Fruit fly (Drosophila melanogaster) whole organism, embryonic: ENCODE data around the gene CG5861.

ENCODE experiments used
- Ada2b ChIP-seq: fragments of 200-800 bp; sonication (Bioruptor generic); IDR thresholded peaks from 2 replicates; pipeline ENCODE4 v1.3.6; 2022; ENCODE audit warnings: missing biosample characterization, missing genetic modification characterization
- Atf6 ChIP-seq: fragments of 200-800 bp; sonication (Bioruptor generic); IDR thresholded peaks from 2 replicates; pipeline ENCODE4 v1.3.6; 2022; ENCODE audit warnings: missing biosample characterization, missing genetic modification characterization
- Awh ChIP-seq: fragments of 200-800 bp; sonication (Bioruptor generic); IDR thresholded peaks from 2 replicates; pipeline ENCODE4, ENCODE4 v1.3.6; 2022; ENCODE audit warnings: missing biosample characterization, missing genetic modification characterization
- CG12155 ChIP-seq: fragments of 200-800 bp; sonication (Bioruptor generic); optimal IDR thresholded peaks from 3 replicates; lab custom pipeline; 2016; ENCODE audit warnings: missing biosample characterization, missing genetic modification characterization
- CG1603 ChIP-seq: fragments of 200-800 bp; sonication (Bioruptor generic); optimal IDR thresholded peaks from 2 replicates; lab custom pipeline; 2019; ENCODE audit warnings: missing biosample characterization, mild to moderate bottlenecking, missing genetic modification characterization, moderate library complexity
- CG17328 ChIP-seq: fragments of 200-800 bp; sonication (Bioruptor generic); IDR thresholded peaks from 2 replicates; pipeline ENCODE4 v1.3.6; 2022; ENCODE audit warnings: missing biosample characterization, missing genetic modification characterization
- CG17359 ChIP-seq: fragments of 200-800 bp; sonication (Bioruptor generic); optimal IDR thresholded peaks from 3 replicates; lab custom pipeline; 2018; ENCODE audit warnings: missing biosample characterization, mild to moderate bottlenecking, missing genetic modification characterization, moderate library complexity
- CG17385 ChIP-seq: fragments of 200-800 bp; sonication (Bioruptor generic); optimal IDR thresholded peaks from 3 replicates; lab custom pipeline; 2018; ENCODE audit warnings: missing biosample characterization, mild to moderate bottlenecking, missing genetic modification characterization
- CG17612 ChIP-seq: fragments of 200-800 bp; sonication (Bioruptor generic); IDR thresholded peaks from 2 replicates; pipeline ENCODE4 v1.3.6; 2022; ENCODE audit warnings: missing biosample characterization, missing genetic modification characterization
- CG18011 ChIP-seq: fragments of 200-800 bp; sonication (Bioruptor generic); optimal IDR thresholded peaks from 2 replicates; lab custom pipeline; 2017; ENCODE audit warnings: missing biosample characterization, missing genetic modification characterization, mild to moderate bottlenecking, moderate library complexity, missing genotype
- CG30403 ChIP-seq: fragments of 200-800 bp; sonication (Bioruptor generic); optimal IDR thresholded peaks from 3 replicates; lab custom pipeline; 2016; ENCODE audit warnings: missing biosample characterization, missing genetic modification characterization
- CG30431 ChIP-seq: fragments of 200-800 bp; sonication (Bioruptor generic); optimal IDR thresholded peaks from 2 replicates; lab custom pipeline; 2017; ENCODE audit warnings: missing biosample characterization, missing genetic modification characterization
- CG31365 ChIP-seq: fragments of 200-800 bp; sonication (Bioruptor generic); optimal IDR thresholded peaks from 2 replicates; lab custom pipeline; 2018; ENCODE audit warnings: missing biosample characterization, mild to moderate bottlenecking, missing genetic modification characterization
- CG3407 ChIP-seq: fragments of 200-800 bp; sonication (Bioruptor generic); optimal IDR thresholded peaks from 2 replicates; lab custom pipeline; 2018; ENCODE audit warnings: missing biosample characterization, mild to moderate bottlenecking, missing genetic modification characterization
- CG4707 ChIP-seq: fragments of 200-800 bp; sonication (Bioruptor generic); optimal IDR thresholded peaks from 2 replicates; lab custom pipeline; 2018; ENCODE audit warnings: missing biosample characterization, mild to moderate bottlenecking, missing genetic modification characterization, moderate library complexity
- CG4820 ChIP-seq: fragments of 200-800 bp; sonication (Bioruptor generic); optimal IDR thresholded peaks from 3 replicates; lab custom pipeline; 2016; ENCODE audit warnings: missing biosample characterization, missing genetic modification characterization
- CG6272 ChIP-seq: fragments of 200-800 bp; sonication (Bioruptor generic); IDR thresholded peaks from 2 replicates; pipeline ENCODE4 v1.3.6; 2022; ENCODE audit warnings: missing biosample characterization, missing genetic modification characterization
- CG7372 ChIP-seq: fragments of 200-800 bp; sonication (Bioruptor generic); IDR thresholded peaks from 2 replicates; pipeline ENCODE4 v1.3.6; 2022; ENCODE audit warnings: missing biosample characterization, missing genetic modification characterization
- CG7963 ChIP-seq: fragments of 200-800 bp; sonication (Bioruptor generic); IDR thresholded peaks from 3 replicates; pipeline ENCODE4 v1.3.6; 2022; ENCODE audit warnings: missing biosample characterization, missing genetic modification characterization; ENCODE audit not compliant: partially characterized antibody
- CG9437 ChIP-seq: fragments of 200-800 bp; sonication (Bioruptor generic); optimal IDR thresholded peaks from 2 replicates; lab custom pipeline; 2018; ENCODE audit warnings: missing biosample characterization, mild to moderate bottlenecking, missing genetic modification characterization
- CG9727 ChIP-seq: fragments of 200-800 bp; sonication (Bioruptor generic); optimal IDR thresholded peaks from 3 replicates; lab custom pipeline; 2017; ENCODE audit warnings: missing biosample characterization, mild to moderate bottlenecking, missing genetic modification characterization
- CG9876 ChIP-seq: fragments of 200-800 bp; sonication (Bioruptor generic); optimal IDR thresholded peaks from 2 replicates; lab custom pipeline; 2016; ENCODE audit warnings: missing biosample characterization, missing genetic modification characterization
- Drgx ChIP-seq: fragments of 200-800 bp; sonication (Bioruptor generic); IDR thresholded peaks from 2 replicates; pipeline ENCODE4 v1.3.6; 2022; ENCODE audit warnings: missing biosample characterization, missing genetic modification characterization
- Fer2 ChIP-seq: fragments of 200-800 bp; sonication (Bioruptor generic); optimal IDR thresholded peaks from 2 replicates; lab custom pipeline; 2018; ENCODE audit warnings: missing biosample characterization, mild to moderate bottlenecking, missing genetic modification characterization, moderate library complexity
- H15 ChIP-seq: fragments of 200-800 bp; sonication (Bioruptor generic); IDR thresholded peaks from 3 replicates; pipeline ENCODE4 v1.3.6; 2022; ENCODE audit warnings: missing biosample characterization, missing genetic modification characterization
- Jarid2 ChIP-seq: fragments of 200-800 bp; sonication (Bioruptor generic); optimal IDR thresholded peaks from 3 replicates; lab custom pipeline; 2017; ENCODE audit warnings: mild to moderate bottlenecking, missing biosample characterization, missing genetic modification reagents, missing genetic modification characterization
- Kr ChIP-seq: fragments of 200-800 bp; sonication (Bioruptor generic); optimal IDR thresholded peaks from 2 replicates; lab custom pipeline; 2017; ENCODE audit warnings: missing biosample characterization, mild to moderate bottlenecking, missing genetic modification characterization
- Max ChIP-seq: fragments of 200-800 bp; sonication (Bioruptor generic); optimal IDR thresholded peaks from 2 replicates; lab custom pipeline; 2016; ENCODE audit warnings: missing biosample characterization, mild to moderate bottlenecking, missing genetic modification characterization
- Myb ChIP-seq: fragments of 200-800 bp; sonication (Bioruptor generic); optimal IDR thresholded peaks from 2 replicates; lab custom pipeline; 2016; ENCODE audit warnings: missing biosample characterization, missing genetic modification characterization
- Taf1 ChIP-seq: fragments of 200-800 bp; sonication (Bioruptor generic); IDR thresholded peaks from 2 replicates; pipeline ENCODE4 v1.3.6; 2022; ENCODE audit warnings: missing biosample characterization, missing genetic modification characterization
- YL-1 ChIP-seq: fragments of 200-800 bp; sonication (Bioruptor generic); optimal IDR thresholded peaks from 3 replicates; lab custom pipeline; 2017; ENCODE audit warnings: missing biosample characterization, mild to moderate bottlenecking, missing genetic modification characterization
- ci ChIP-seq: fragments of 200-800 bp; sonication (Bioruptor generic); IDR thresholded peaks from 3 replicates; pipeline ENCODE4 v1.3.6; 2022; ENCODE audit warnings: missing biosample characterization, missing genetic modification characterization
- eve ChIP-seq, 2 experiments: fragments of >200 bp; optimal IDR thresholded peaks; 2 replicates each; lab custom pipeline; 2017; ENCODE audit warnings: missing biosample characterization in 2 of 2, missing genetic modification characterization in 2 of 2
- exex ChIP-seq: fragments of 200-800 bp; sonication (Bioruptor generic); optimal IDR thresholded peaks from 4 replicates; lab custom pipeline; 2018; ENCODE audit warnings: missing biosample characterization, mild to moderate bottlenecking, missing genetic modification characterization, moderate library complexity
- eyg ChIP-seq: fragments of 200-800 bp; sonication (Bioruptor generic); optimal IDR thresholded peaks from 3 replicates; lab custom pipeline; 2016; ENCODE audit warnings: missing biosample characterization, missing genetic modification characterization
- gcm ChIP-seq: fragments of 200-800 bp; sonication (Bioruptor generic); optimal IDR thresholded peaks from 2 replicates; lab custom pipeline; 2019; ENCODE audit warnings: missing biosample characterization, mild to moderate bottlenecking, missing genetic modification characterization, moderate library complexity
- gcm2 ChIP-seq: fragments of 200-800 bp; sonication (Bioruptor generic); optimal IDR thresholded peaks from 2 replicates; lab custom pipeline; 2016; ENCODE audit warnings: missing biosample characterization, missing genetic modification characterization
- hb ChIP-seq: fragments of 200-800 bp; sonication (Bioruptor generic); IDR thresholded peaks from 3 replicates; pipeline ENCODE4 v1.3.6; 2022; ENCODE audit warnings: missing biosample characterization, missing genetic modification characterization; ENCODE audit not compliant: partially characterized antibody
- her ChIP-seq: fragments of 200-800 bp; sonication (Bioruptor generic); optimal IDR thresholded peaks from 2 replicates; lab custom pipeline; 2016; ENCODE audit warnings: missing biosample characterization, missing genetic modification characterization
- ind ChIP-seq: fragments of 200-800 bp; sonication (Bioruptor generic); optimal IDR thresholded peaks from 3 replicates; lab custom pipeline; 2016; ENCODE audit warnings: missing biosample characterization, missing genetic modification characterization
- kah ChIP-seq: fragments of 200-800 bp; sonication (Bioruptor generic); optimal IDR thresholded peaks from 2 replicates; lab custom pipeline; 2018; ENCODE audit warnings: missing biosample characterization, mild to moderate bottlenecking, missing genetic modification characterization
- lilli ChIP-seq: fragments of 200-800 bp; sonication (Bioruptor generic); optimal IDR thresholded peaks from 3 replicates; lab custom pipeline; 2016; ENCODE audit warnings: missing biosample characterization, missing genetic modification characterization
- mld ChIP-seq: fragments of 200-800 bp; sonication (Bioruptor generic); IDR thresholded peaks from 3 replicates; pipeline ENCODE4 v1.3.6; 2022; ENCODE audit warnings: missing biosample characterization, missing genetic modification characterization; ENCODE audit not compliant: partially characterized antibody
- odd ChIP-seq: fragments of 200-800 bp; sonication (Bioruptor generic); optimal IDR thresholded peaks from 2 replicates; lab custom pipeline; 2017; ENCODE audit warnings: missing biosample characterization, mild to moderate bottlenecking, missing genetic modification characterization
- phol ChIP-seq: fragments of 200-800 bp; sonication (Bioruptor generic); optimal IDR thresholded peaks from 3 replicates; lab custom pipeline; 2018; ENCODE audit warnings: missing biosample characterization, mild to moderate bottlenecking, missing genetic modification characterization, moderate library complexity
- pita ChIP-seq: fragments of 200-800 bp; sonication (Bioruptor generic); optimal IDR thresholded peaks from 2 replicates; lab custom pipeline; 2017; ENCODE audit warnings: missing biosample characterization, mild to moderate bottlenecking, missing genetic modification characterization
- psq ChIP-seq: fragments of 200-800 bp; sonication (Bioruptor generic); optimal IDR thresholded peaks from 2 replicates; lab custom pipeline; 2017; ENCODE audit warnings: missing biosample characterization, missing genetic modification characterization
- run ChIP-seq: fragments of 200-800 bp; sonication (Bioruptor generic); optimal IDR thresholded peaks from 3 replicates; lab custom pipeline; 2018; ENCODE audit warnings: missing biosample characterization, mild to moderate bottlenecking, missing genetic modification characterization
- so ChIP-seq: fragments of 200-800 bp; sonication (Bioruptor generic); IDR thresholded peaks from 3 replicates; pipeline ENCODE4 v1.3.6; 2022; ENCODE audit warnings: missing biosample characterization, missing genetic modification characterization
- sob ChIP-seq: fragments of 200-800 bp; sonication (Bioruptor generic); IDR thresholded peaks from 2 replicates; pipeline ENCODE4 v1.3.6; 2022; ENCODE audit warnings: missing biosample characterization, missing genetic modification characterization
- ttk ChIP-seq: fragments of 200-800 bp; sonication (Bioruptor generic); IDR thresholded peaks from 2 replicates; pipeline ENCODE4 v2.1.2; 2022; ENCODE audit warnings: missing biosample characterization, missing genetic modification characterization
- vnd ChIP-seq: fragments of 200-800 bp; sonication (Bioruptor generic); IDR thresholded peaks from 3 replicates; pipeline ENCODE4 v1.3.6; 2022; ENCODE audit warnings: missing biosample characterization, missing genetic modification characterization; ENCODE audit not compliant: partially characterized antibody

Gene CG5861

dm6 chr2L:16275809-16276178, 31.3 kb downstream of the CG5861 start (continued):
- peak; percentile 36; the same call in 1 of the 2 replicates for TF ChIP-seq Ada2b
- 0 out of 2 replicates have a peak, but pooled peaks have one; percentile 43 for TF ChIP-seq ttk (GFP tag; lab: Robert Waterston, UW)
- TF ChIP-seq sob, result peak; percentile 40; the same call in 1 of the 2 replicates
- no peak for TF ChIP-seq run (tag; lab: Kevin White, UChicago)
- TF ChIP-seq so (GFP tag; lab: Robert Waterston, UW), result no peak
- TF ChIP-seq CG7372 (GFP tag; lab: Robert Waterston, UW), result 0 out of 2 replicates have a peak, but pooled peaks have one; percentile 6
- peak in 1 of 2 experiments; percentile 80 for TF ChIP-seq eve (GFP tag; optimal IDR thresholded peaks at IDR 0.05; lab: Kevin White, UChicago)
- no peak for TF ChIP-seq CG4707 (GFP tag; lab: Kevin White, UChicago)
- no peak for TF ChIP-seq CG17328 (GFP tag; lab: Robert Waterston, UW)
- peak; percentile 4 for TF ChIP-seq exex (tag; lab: Kevin White, UChicago)
- no peak for TF ChIP-seq CG31365
- no peak for TF ChIP-seq pita
- TF ChIP-seq hb (GFP tag; lab: Robert Waterston, UW), result no peak
- no peak for TF ChIP-seq vnd (GFP tag; lab: Robert Waterston, UW)
- TF ChIP-seq CG17359 (tag; lab: Kevin White, UChicago), result peak; percentile 48
- peak; percentile 62; the same call in 1 of the 2 replicates for TF ChIP-seq Atf6
- no peak for TF ChIP-seq CG4820 (GFP tag; lab: Kevin White, UChicago)
- TF ChIP-seq CG7963 (GFP tag; lab: Robert Waterston, UW), result no peak
- peak; percentile 43 for TF ChIP-seq CG17385 (GFP tag; lab: Kevin White, UChicago)
- peak; percentile 35 for TF ChIP-seq CG30403 (GFP tag; lab: Kevin White, UChicago)
- TF ChIP-seq psq (GFP tag; lab: Kevin White, UChicago), result no peak
- TF ChIP-seq Myb, result no peak
- no peak for TF ChIP-seq Taf1 (GFP tag; lab: Robert Waterston, UW)
- TF ChIP-seq gcm (GFP tag; lab: Kevin White, UChicago), result no peak
- TF ChIP-seq CG18011 (GFP tag; lab: Kevin White, UChicago), result no peak
- TF ChIP-seq CG9876 (GFP tag; lab: Kevin White, UChicago), result no peak
- no peak for TF ChIP-seq her
- TF ChIP-seq lilli (GFP tag; lab: Kevin White, UChicago), result peak; percentile 45
- TF ChIP-seq phol, result peak; percentile 63
- TF ChIP-seq CG12155, result peak; percentile 34
- TF ChIP-seq eyg (GFP tag; lab: Kevin White, UChicago), result peak; percentile 42
- no peak for TF ChIP-seq Max (GFP tag; lab: Kevin White, UChicago)
- no peak for TF ChIP-seq Fer2 (tag; lab: Kevin White, UChicago)
- TF ChIP-seq H15 (GFP tag; lab: Robert Waterston, UW), result no peak
- TF ChIP-seq Awh (GFP tag; lab: Robert Waterston, UW), result no peak
- TF ChIP-seq kah (GFP tag; lab: Kevin White, UChicago), result no peak
- TF ChIP-seq CG3407 (GFP tag; lab: Kevin White, UChicago), result no peak
- no peak for TF ChIP-seq CG6272 (GFP tag; lab: Robert Waterston, UW)
- TF ChIP-seq YL-1 (GFP tag; lab: Kevin White, UChicago), result peak; percentile 15
- TF ChIP-seq ci (GFP tag; lab: Robert Waterston, UW), result peak; percentile 60; the same call in 1 of the 3 replicates
- no peak for TF ChIP-seq Jarid2 (GFP tag; lab: Kevin White, UChicago)
- no peak for TF ChIP-seq mld (GFP tag; lab: Robert Waterston, UW)
- TF ChIP-seq odd, result peak; percentile 49
- TF ChIP-seq CG9727, result peak; percentile 63
- peak; percentile 24 for TF ChIP-seq CG9437
- TF ChIP-seq ind, result peak; percentile 11
- peak; percentile 28 for TF ChIP-seq CG30431 (GFP tag; lab: Kevin White, UChicago)
- no peak for TF ChIP-seq Kr (GFP tag; lab: Kevin White, UChicago)
- TF ChIP-seq CG1603, result peak; percentile 19
- peak; percentile 89 for TF ChIP-seq Drgx
- no peak for TF ChIP-seq gcm2 (GFP tag; lab: Kevin White, UChicago)
- TF ChIP-seq CG17612 (GFP tag; lab: Robert Waterston, UW), result no peak
